Worm (Caenorhabditis elegans) whole organism, L1 larva: ENCODE data around the gene F42A10.7.
A peak's percentile ranks its signal among the peaks of the same experiment; 100 is the strongest.

Experiments
- aly-2 ChIP-seq: fragments of 150-350 bp; optimal IDR thresholded peaks from 2 replicates; lab custom pipeline; 2014; ENCODE audit warnings: missing biosample characterization, missing genetic modification characterization
- blmp-1 ChIP-seq: fragments of 150-350 bp; optimal IDR thresholded peaks from 2 replicates; lab custom pipeline; 2014; ENCODE audit warnings: missing biosample characterization, missing genetic modification characterization
- ceh-63 ChIP-seq: fragments of 200-800 bp; sonication (Bioruptor generic); optimal IDR thresholded peaks from 2 replicates; lab custom pipeline; 2018; ENCODE audit warnings: mild to moderate bottlenecking, missing genetic modification characterization, missing compliant biosample characterization
- ceh-8 ChIP-seq: fragments of 200-800 bp; sonication (Bioruptor generic); optimal IDR thresholded peaks from 2 replicates; lab custom pipeline; 2018; ENCODE audit warnings: mild to moderate bottlenecking, missing genetic modification characterization, moderate library complexity, missing compliant biosample characterization
- ceh-82 ChIP-seq, 3 experiments: fragments of 150-350 bp in 1 of 3; sonication (generic microtip) in 2 of 3; optimal IDR thresholded peaks; 2 replicates each; lab custom pipeline; 2014 to 2017; ENCODE audit warnings: missing biosample characterization in 3 of 3, missing genetic modification characterization in 3 of 3
- ceh-88 ChIP-seq: fragments of 200-800 bp; sonication (Bioruptor generic); IDR thresholded peaks from 2 replicates; pipeline ENCODE4 v1.3.6; 2022; ENCODE audit warnings: missing genetic modification characterization, missing compliant biosample characterization
- dpl-1 ChIP-seq, 3 experiments: fragments of 150-350 bp in 2 of 3; sonication (generic microtip) in 1 of 3; optimal IDR thresholded peaks; 2 replicates each; lab custom pipeline; 2014 to 2017; ENCODE audit warnings: missing biosample characterization in 3 of 3, missing genetic modification characterization in 3 of 3, missing genetic modification reagents in 3 of 3
- dsc-1 ChIP-seq: sonication (generic microtip); optimal IDR thresholded peaks from 2 replicates; lab custom pipeline; 2016; ENCODE audit warnings: mild to moderate bottlenecking, missing genetic modification characterization, missing compliant biosample characterization
- efl-3 ChIP-seq: fragments of 200-800 bp; sonication (Bioruptor generic); optimal IDR thresholded peaks from 2 replicates; lab custom pipeline; 2018; ENCODE audit warnings: mild to moderate bottlenecking, missing genetic modification characterization, missing compliant biosample characterization
- egl-13 ChIP-seq: sonication (generic microtip); optimal IDR thresholded peaks from 2 replicates; lab custom pipeline; 2016; ENCODE audit warnings: missing genotype, missing genetic modification reagents, missing genetic modification characterization, missing compliant biosample characterization
- egl-27 ChIP-seq, 2 experiments: fragments of 150-350 bp in 1 of 2; sonication (generic microtip); optimal IDR thresholded peaks; 3 replicates each; lab custom pipeline; 2017 to 2018; ENCODE audit warnings: missing biosample characterization in 2 of 2, missing genetic modification characterization in 2 of 2, missing genetic modification reagents in 2 of 2
- elt-2 ChIP-seq: sonication (generic microtip); optimal IDR thresholded peaks from 2 replicates; lab custom pipeline; 2016; ENCODE audit warnings: missing genetic modification characterization, mild to moderate bottlenecking, inconsistent platforms, missing compliant biosample characterization, missing genetic modification reagents
- ets-5 ChIP-seq: fragments of 200-800 bp; sonication (Bioruptor generic); IDR thresholded peaks from 2 replicates; pipeline ENCODE4 v1.3.6; 2022; ENCODE audit warnings: missing genetic modification characterization, missing compliant biosample characterization
- fkh-10 ChIP-seq: sonication (generic microtip); optimal IDR thresholded peaks from 2 replicates; lab custom pipeline; 2017; ENCODE audit warnings: missing biosample characterization, missing genetic modification reagents, missing genetic modification characterization
- fkh-4 ChIP-seq: sonication (generic microtip); optimal IDR thresholded peaks from 2 replicates; lab custom pipeline; 2016; ENCODE audit warnings: missing compliant biosample characterization, missing genetic modification characterization, borderline replicate concordance
- fkh-8 ChIP-seq: sonication (generic microtip); optimal IDR thresholded peaks from 2 replicates; lab custom pipeline; 2016; ENCODE audit warnings: mild to moderate bottlenecking, missing genetic modification characterization, missing compliant biosample characterization
- hlh-17 ChIP-seq: fragments of 200-800 bp; sonication (Bioruptor generic); optimal IDR thresholded peaks from 2 replicates; lab custom pipeline; 2018; ENCODE audit warnings: missing genetic modification characterization, mild to moderate bottlenecking, missing compliant biosample characterization, moderate library complexity, borderline replicate concordance
- irx-1 ChIP-seq: sonication (generic microtip); optimal IDR thresholded peaks from 2 replicates; lab custom pipeline; 2016; ENCODE audit warnings: missing genetic modification characterization, missing compliant biosample characterization
- isw-1 ChIP-seq: fragments of 200-800 bp; sonication (Bioruptor generic); IDR thresholded peaks from 2 replicates; pipeline ENCODE4 v1.3.6; 2022; ENCODE audit warnings: missing genetic modification characterization, missing compliant biosample characterization
- lin-14 ChIP-seq: fragments of 200-800 bp; sonication (Bioruptor generic); optimal IDR thresholded peaks from 2 replicates; lab custom pipeline; 2018; ENCODE audit warnings: mild to moderate bottlenecking, missing genetic modification characterization, moderate library complexity, missing compliant biosample characterization
- lin-35 ChIP-seq, 2 experiments: fragments of 150-350 bp; optimal IDR thresholded peaks; 2 replicates each; lab custom pipeline; 2014; ENCODE audit warnings: missing biosample characterization in 2 of 2, missing genetic modification characterization in 2 of 2, missing genetic modification reagents in 2 of 2
- lsy-2 ChIP-seq, 2 experiments: fragments of 150-350 bp; optimal IDR thresholded peaks; 2 replicates each; lab custom pipeline; 2014; ENCODE audit warnings: missing biosample characterization in 2 of 2, missing genetic modification characterization in 2 of 2
- mab-9 ChIP-seq: fragments of 200-800 bp; sonication (Bioruptor generic); IDR thresholded peaks from 2 replicates; pipeline ENCODE4 v1.3.6; 2022; ENCODE audit warnings: missing genetic modification reagents, missing genetic modification characterization, missing compliant biosample characterization
- mep-1 ChIP-seq: fragments of 150-350 bp; optimal IDR thresholded peaks from 2 replicates; lab custom pipeline; 2014; ENCODE audit warnings: missing biosample characterization, missing genetic modification characterization
- nhr-19 ChIP-seq: fragments of 200-800 bp; sonication (Bioruptor generic); conservative IDR thresholded peaks from 2 replicates; pipeline ENCODE4 v1.3.6; 2022; ENCODE audit warnings: missing genetic modification characterization, missing compliant biosample characterization
- nhr-20 ChIP-seq: sonication (generic microtip); optimal IDR thresholded peaks from 2 replicates; lab custom pipeline; 2016; ENCODE audit warnings: mild to moderate bottlenecking, missing genetic modification characterization, missing compliant biosample characterization
- nhr-47 ChIP-seq: sonication (generic microtip); optimal IDR thresholded peaks from 2 replicates; lab custom pipeline; 2016; ENCODE audit warnings: mild to moderate bottlenecking, missing genetic modification characterization, moderate library complexity, missing compliant biosample characterization
- nhr-71 ChIP-seq: sonication (generic microtip); optimal IDR thresholded peaks from 2 replicates; lab custom pipeline; 2016; ENCODE audit warnings: mild to moderate bottlenecking, missing genetic modification characterization, moderate library complexity, missing compliant biosample characterization
- nhr-77 ChIP-seq: fragments of 150-350 bp; optimal IDR thresholded peaks from 2 replicates; lab custom pipeline; 2014; ENCODE audit warnings: missing biosample characterization, missing genetic modification characterization
- nhr-85 ChIP-seq: sonication (generic microtip); peaks from one replicate; lab custom pipeline; 2016; ENCODE audit warnings: missing genetic modification characterization, inconsistent platforms, missing compliant biosample characterization
- pax-3 ChIP-seq: fragments of 200-800 bp; sonication (Bioruptor generic); optimal IDR thresholded peaks from 2 replicates; lab custom pipeline; 2018; ENCODE audit warnings: mild to moderate bottlenecking, missing genetic modification characterization, moderate library complexity, missing compliant biosample characterization
- snu-23 ChIP-seq: sonication (generic microtip); optimal IDR thresholded peaks from 2 replicates; lab custom pipeline; 2016; ENCODE audit warnings: missing genetic modification characterization, missing compliant biosample characterization
- swsn-7 ChIP-seq: sonication (generic microtip); optimal IDR thresholded peaks from 2 replicates; lab custom pipeline; 2016; ENCODE audit warnings: missing genetic modification characterization, missing compliant biosample characterization
- tbx-2 ChIP-seq: sonication (generic microtip); optimal IDR thresholded peaks from 2 replicates; lab custom pipeline; 2016; ENCODE audit warnings: missing genetic modification characterization, missing compliant biosample characterization
- unc-86 ChIP-seq: sonication (generic microtip); optimal IDR thresholded peaks from 2 replicates; lab custom pipeline; 2016; ENCODE audit warnings: missing genetic modification characterization, missing compliant biosample characterization
- xbp-1 ChIP-seq: sonication (generic microtip); optimal IDR thresholded peaks from 2 replicates; lab custom pipeline; 2016; ENCODE audit warnings: missing genetic modification characterization, missing compliant biosample characterization
- zip-4 ChIP-seq: fragments of 200-800 bp; sonication (Bioruptor generic); optimal IDR thresholded peaks from 2 replicates; lab custom pipeline; 2018; ENCODE audit warnings: mild to moderate bottlenecking, missing genetic modification characterization, moderate library complexity, missing compliant biosample characterization

Gene F42A10.7

ce11 chrIII:6134111-6134510 is 44.4 kb downstream of the F42A10.7 start:
- TF ChIP-seq dsc-1 (tag; lab: Kevin White, UChicago) (peak; percentile 75), swsn-7 (tag; lab: Kevin White, UChicago) (no peak)

- TF ChIP-seq nhr-19 (GFP tag; lab: Robert Waterston, UW) (peak; percentile 42; the same call in 1 of the 2 replicates), pax-3 (tag; lab: Kevin White, UChicago) (peak; percentile 75), lin-14 (peak; percentile 94), nhr-71 (tag; lab: Kevin White, UChicago) (peak; percentile 41), ceh-8 (GFP tag; lab: Kevin White, UChicago) (peak; percentile 79), fkh-10 (GFP tag; lab: Kevin White, UChicago) (peak; percentile 65), nhr-85 (peak; percentile 79), zip-4 (peak; percentile 50), swsn-7 (tag; lab: Kevin White, UChicago) (peak; percentile 62), irx-1 (tag; lab: Kevin White, UChicago) (peak; percentile 46), nhr-47 (tag; lab: Kevin White, UChicago) (peak; percentile 70), tbx-2 (tag; lab: Kevin White, UChicago) (peak; percentile 44), blmp-1 (peak; percentile 49), fkh-8 (tag; lab: Kevin White, UChicago) (peak; percentile 73), hlh-17 (peak; percentile 60), isw-1 (GFP tag; lab: Robert Waterston, UW) (0 out of 2 replicates have a peak, but pooled peaks have one; percentile 22), dpl-1 (GFP tag; optimal IDR thresholded peaks at IDR 0.05; lab: Kevin White, UChicago) (peak in 1 of 3 experiments; percentile 1), ceh-82 (tag; optimal IDR thresholded peaks at IDR 0.05; lab: Kevin White, UChicago) (peak in 1 of 3 experiments; percentile 2), xbp-1 (peak; percentile 5), unc-86 (tag; lab: Kevin White, UChicago) (peak; percentile 70), lsy-2 (tag; optimal IDR thresholded peaks at IDR 0.05; lab: Kevin White, UChicago) (peak in 1 of 2 experiments; percentile 21), elt-2 (peak; percentile 40)
Measured at ce11 chrIII:6133389-6133789, 45.1 kb downstream of the F42A10.7 start.

ce11 chrIII:6132068-6132467 is 46.4 kb downstream of the F42A10.7 start:
- TF ChIP-seq nhr-20 (peak; percentile 36), elt-2 (no peak), ets-5 (GFP tag; lab: Robert Waterston, UW) (no peak), lsy-2 (tag; optimal IDR thresholded peaks at IDR 0.05; lab: Kevin White, UChicago) (peak in 1 of 2 experiments; percentile 6), snu-23 (peak; percentile 9), fkh-4 (tag; lab: Kevin White, UChicago) (no peak), lin-14 (peak; percentile 81), egl-27 (tag; optimal IDR thresholded peaks at IDR 0.05; lab: Kevin White, UChicago) (no peak), ceh-63 (GFP tag; lab: Kevin White, UChicago) (no peak), nhr-77 (peak; percentile 9), ceh-88 (GFP tag; lab: Robert Waterston, UW) (no peak), egl-13 (tag; lab: Kevin White, UChicago) (no peak), lin-35 (GFP tag; optimal IDR thresholded peaks at IDR 0.05; lab: Kevin White, UChicago) (no peak), blmp-1 (peak; percentile 69), nhr-85 (peak; percentile 91), nhr-71 (tag; lab: Kevin White, UChicago) (peak; percentile 53), mab-9 (GFP tag; lab: Robert Waterston, UW) (no peak), aly-2 (tag; lab: Kevin White, UChicago) (no peak), xbp-1 (no peak), mep-1 (tag; lab: Kevin White, UChicago) (peak; percentile 58), efl-3 (peak; percentile 43), dsc-1 (tag; lab: Kevin White, UChicago) (no peak)
